Worm (Caenorhabditis elegans): ENCODE data around the gene ugt-29.
A peak's percentile ranks its signal among the peaks of the same experiment; 100 is the strongest.

The ugt-29 gene

ce11 chrV:738770-739169, 39.4 kb upstream of the ugt-29 start, which contains the start of gene srj-24:
Gene srj-24, minus strand, starts transcription at chrV:738870.
- TF ChIP-seq snpc-4 (tag; optimal IDR thresholded peaks at IDR 0.05) (no peak), sox-4 (tag; optimal IDR thresholded peaks at IDR 0.05) (no peak), ceh-88 (GFP tag; IDR thresholded peaks at IDR 0.05) (no peak), dsc-1 (tag; optimal IDR thresholded peaks at IDR 0.05) (no peak), C16A3.4 (tag; optimal IDR thresholded peaks at IDR 0.05) (no peak), zip-4 (GFP tag; optimal IDR thresholded peaks at IDR 0.05) (no peak), ztf-4 (tag; optimal IDR thresholded peaks at IDR 0.05) (no peak), nhr-19 (GFP tag; conservative IDR thresholded peaks at IDR 0.05) (no peak), mep-1 (tag; optimal IDR thresholded peaks at IDR 0.05) (no peak), tbx-2 (tag; optimal IDR thresholded peaks at IDR 0.05) (no peak), unc-86 (tag; optimal IDR thresholded peaks at IDR 0.05) (no peak), lir-3 (tag; optimal IDR thresholded peaks at IDR 0.05; ENCODE audit: poor library complexity) (no peak), efl-3 (GFP tag; optimal IDR thresholded peaks at IDR 0.05) (no peak)

- TF ChIP-seq lsy-2 (tag; optimal IDR thresholded peaks at IDR 0.05) (no peak), swsn-7 (tag; optimal IDR thresholded peaks at IDR 0.05) (no peak), nhr-71 (tag; optimal IDR thresholded peaks at IDR 0.05) (no peak), nhr-237 (tag; optimal IDR thresholded peaks at IDR 0.05) (no peak), C04F5.9 (tag; optimal IDR thresholded peaks at IDR 0.05) (no peak), vab-15 (tag; optimal IDR thresholded peaks at IDR 0.05) (no peak), lin-39 (tag; optimal IDR thresholded peaks at IDR 0.05) (no peak), egl-27 (tag; optimal IDR thresholded peaks at IDR 0.05) (no peak), jun-1 (tag; optimal IDR thresholded peaks at IDR 0.05) (no peak), C34B4.2 (tag; optimal IDR thresholded peaks at IDR 0.05) (no peak), pag-3 (tag; optimal IDR thresholded peaks at IDR 0.05; ENCODE audit: borderline replicate concordance, insufficient read depth) (no peak), aha-1 (tag; optimal IDR thresholded peaks at IDR 0.05) (no peak), skn-1 (tag; optimal IDR thresholded peaks at IDR 0.05) (no peak), snpc-4 (tag; optimal IDR thresholded peaks at IDR 0.05) (no peak), ceh-63 (GFP tag; optimal IDR thresholded peaks at IDR 0.05) (no peak), sup-37 (GFP tag; optimal IDR thresholded peaks at IDR 0.05) (no peak), unc-98 (GFP tag; IDR thresholded peaks at IDR 0.05) (no peak)
Observed at ce11 chrV:736171-736570, 36.8 kb upstream of the ugt-29 start, which contains the start of gene srj-25. Gene srj-25, minus strand, starts transcription at chrV:736271.

ce11 chrV:731330-731729, 31.9 kb upstream of the ugt-29 start:
- TF ChIP-seq nhr-19 (GFP tag; conservative IDR thresholded peaks at IDR 0.05): peak; percentile 100
- no peak for TF ChIP-seq tlp-1 (tag; optimal IDR thresholded peaks at IDR 0.05)
- TF ChIP-seq nhr-11 (tag; optimal IDR thresholded peaks at IDR 0.05): peak; percentile 77
- peak; percentile 76 for TF ChIP-seq C04F5.9 (tag; optimal IDR thresholded peaks at IDR 0.05)
- peak; percentile 80 for TF ChIP-seq mef-2 (tag; optimal IDR thresholded peaks at IDR 0.05)
- peak; percentile 35 for TF ChIP-seq lin-13 (GFP tag; optimal IDR thresholded peaks at IDR 0.05)
- TF ChIP-seq F16B12.6 (tag; optimal IDR thresholded peaks at IDR 0.05): no peak
- TF ChIP-seq snu-23 (GFP tag; optimal IDR thresholded peaks at IDR 0.05): peak; percentile 96
- peak; percentile 77 to 83 for TF ChIP-seq lsy-2 (tag; optimal IDR thresholded peaks at IDR 0.05)
- TF ChIP-seq egl-27 (tag; optimal IDR thresholded peaks at IDR 0.05): peak; percentile 22 to 79
- peak; percentile 37 to 90 for TF ChIP-seq lin-35 (GFP tag; optimal IDR thresholded peaks at IDR 0.05)
- TF ChIP-seq jun-1 (tag; optimal IDR thresholded peaks at IDR 0.05): peak; percentile 77
- no peak for TF ChIP-seq nhr-28 (tag; optimal IDR thresholded peaks at IDR 0.05)
- no peak for TF ChIP-seq fkh-4 (tag; optimal IDR thresholded peaks at IDR 0.05; ENCODE audit: borderline replicate concordance)
- peak; percentile 52 for TF ChIP-seq C34B4.2 (tag; optimal IDR thresholded peaks at IDR 0.05)
- TF ChIP-seq unc-98 (GFP tag; IDR thresholded peaks at IDR 0.05): peak; percentile 63
- TF ChIP-seq nhr-237 (tag; optimal IDR thresholded peaks at IDR 0.05): no peak
- peak; percentile 53 for TF ChIP-seq egl-13 (tag; optimal IDR thresholded peaks at IDR 0.05)
- TF ChIP-seq ceh-82 (tag; optimal IDR thresholded peaks at IDR 0.05): peak; percentile 25 to 51 (median 41)
- peak; percentile 75 for TF ChIP-seq pax-3 (tag; optimal IDR thresholded peaks at IDR 0.05)
- no peak for TF ChIP-seq nhr-76 (tag; optimal IDR thresholded peaks at IDR 0.05)
- TF ChIP-seq hlh-4 (tag; optimal IDR thresholded peaks at IDR 0.05): no peak
- TF ChIP-seq mdl-1 (tag; optimal IDR thresholded peaks at IDR 0.05): peak; percentile 76 to 99
- peak; percentile 98 for TF ChIP-seq nhr-85 (tag)
- TF ChIP-seq isw-1 (GFP tag; IDR thresholded peaks at IDR 0.05): peak; percentile 52; the same call in 1 of the 2 replicates
- TF ChIP-seq dpl-1 (GFP tag; optimal IDR thresholded peaks at IDR 0.05): peak; percentile 48 to 67 (median 51)
- TF ChIP-seq rnt-1 (tag; optimal IDR thresholded peaks at IDR 0.05): peak; percentile 95
- TF ChIP-seq elt-3 (tag; optimal IDR thresholded peaks at IDR 0.05): peak in 5 of 6 experiments; percentile 16 to 92 (median 65)
- TF ChIP-seq fkh-10 (GFP tag; optimal IDR thresholded peaks at IDR 0.05): no peak

All from whole organism, L1 larva.